Worm (Caenorhabditis elegans) whole organism, L3 larva: ENCODE measurements around the gene K06A4.7.

Experiments
- ceh-82 ChIP-seq: fragments of 150-350 bp; optimal IDR thresholded peaks from 2 replicates; lab custom pipeline; 2014; ENCODE audit warnings: missing biosample characterization, missing genetic modification characterization
- elt-3 ChIP-seq, 3 experiments: fragments of 150-350 bp in 1 of 3; sonication (generic microtip) in 2 of 3; optimal IDR thresholded peaks; 2 replicates in 2 of 3; 4 replicates in 1 of 3; lab custom pipeline; 2014 to 2017; ENCODE audit warnings: missing biosample characterization in 3 of 3, missing genetic modification characterization in 3 of 3
- mml-1 ChIP-seq: fragments of 150-350 bp; sonication (generic microtip); optimal IDR thresholded peaks from 3 replicates; lab custom pipeline; 2014; ENCODE audit warnings: missing biosample characterization, missing genetic modification characterization
- nfya-1 ChIP-seq: sonication (generic microtip); optimal IDR thresholded peaks from 2 replicates; lab custom pipeline; 2017; ENCODE audit warnings: missing genetic modification characterization, mild to moderate bottlenecking, missing compliant biosample characterization, antibody characterized with exemption, moderate library complexity; ENCODE audit not compliant: insufficient read depth
- nhr-77 ChIP-seq: fragments of 150-350 bp; optimal IDR thresholded peaks from 2 replicates; lab custom pipeline; 2014; ENCODE audit warnings: missing biosample characterization, missing genetic modification characterization
- sea-2 ChIP-seq: fragments of 150-350 bp; sonication (generic microtip); optimal IDR thresholded peaks from 4 replicates; lab custom pipeline; 2014; ENCODE audit warnings: missing biosample characterization, missing genetic modification reagents, missing genetic modification characterization
- snpc-4 ChIP-seq: fragments of 150-350 bp; optimal IDR thresholded peaks from 2 replicates; lab custom pipeline; 2014; ENCODE audit warnings: missing biosample characterization, missing genetic modification characterization

ce11 chrV:9440003-9440319, 51.3 kb downstream of the K06A4.7 start:
- no peak for TF ChIP-seq mml-1 (tag; lab: Kevin White, UChicago)
- TF ChIP-seq snpc-4 (tag; lab: Kevin White, UChicago) = no peak
- no peak for TF ChIP-seq nfya-1 (tag; lab: Kevin White, UChicago)
- no peak for TF ChIP-seq elt-3 (tag; optimal IDR thresholded peaks at IDR 0.05; lab: Kevin White, UChicago)
- no peak for TF ChIP-seq nhr-77 (tag; lab: Kevin White, UChicago)
- no peak for TF ChIP-seq ceh-82 (tag; lab: Kevin White, UChicago)
- TF ChIP-seq sea-2 (GFP tag; lab: Kevin White, UChicago) = no peak
